Worm (Caenorhabditis elegans): ENCODE results near the gene D2045.9.

Gene D2045.9

DNA sequence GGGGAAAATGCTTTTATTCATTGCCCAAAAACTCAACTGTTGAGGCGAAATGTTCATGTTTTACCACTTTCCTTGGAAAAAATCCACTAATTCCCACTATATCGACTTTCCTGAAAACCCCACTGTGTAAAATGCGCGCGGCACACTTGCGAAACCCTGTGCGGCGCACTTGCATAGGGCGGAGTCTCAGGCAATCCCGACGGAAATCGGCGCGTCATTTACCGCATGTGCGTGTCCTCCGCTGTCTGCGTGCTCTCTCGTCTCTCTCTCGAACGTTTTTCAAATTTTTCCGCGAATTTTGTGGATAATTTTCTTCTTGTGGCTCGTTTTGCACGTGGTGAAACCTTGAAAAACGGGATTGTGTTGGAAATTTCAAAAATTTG is 13.9 kb upstream of the D2045.9 start, which contains the start of gene atx-2 (continued):
- TF ChIP-seq tra-1 (GFP tag; IDR thresholded peaks at IDR 0.05) (peak; percentile 93), saeg-2 (GFP tag; IDR thresholded peaks at IDR 0.05) (0 out of 2 replicates have a peak, but pooled peaks have one; percentile 61), F37D6.2 (tag; optimal IDR thresholded peaks at IDR 0.05) (peak; percentile 66), snpc-1.2 (GFP tag; IDR thresholded peaks at IDR 0.05) (peak; percentile 77), ctbp-1 (GFP tag; IDR thresholded peaks at IDR 0.05) (peak; percentile 79), hlh-11 (tag; optimal IDR thresholded peaks at IDR 0.05) (peak; percentile 85), zip-11 (GFP tag; IDR thresholded peaks at IDR 0.05) (0 out of 2 replicates have a peak, but pooled peaks have one; percentile 38), mxl-2 (GFP tag; conservative IDR thresholded peaks at IDR 0.05) (peak; percentile 41; the same call in 1 of the 2 replicates), ceh-20 (GFP tag; IDR thresholded peaks at IDR 0.05) (peak; percentile 92), sdz-12 (GFP tag; optimal IDR thresholded peaks at IDR 0.05) (peak; percentile 67), snpc-4 (tag; optimal IDR thresholded peaks at IDR 0.05) (no peak), lin-13 (GFP tag; optimal IDR thresholded peaks at IDR 0.05) (peak; percentile 83), vab-7 (GFP tag; IDR thresholded peaks at IDR 0.05) (peak; percentile 97), lir-3 (tag; optimal IDR thresholded peaks at IDR 0.05) (peak; percentile 11), ceh-44 (GFP tag; IDR thresholded peaks at IDR 0.05) (peak; percentile 98), lin-1 (GFP tag; IDR thresholded peaks at IDR 0.05) (peak; percentile 98), zfp-3 (GFP tag; conservative IDR thresholded peaks at IDR 0.05) (peak; percentile 80), attf-4 (tag; optimal IDR thresholded peaks at IDR 0.05) (no peak), nhr-102 (tag; optimal IDR thresholded peaks at IDR 0.05) (peak; percentile 89), madf-5 (GFP tag; IDR thresholded peaks at IDR 0.05) (peak; percentile 44 to 93; a peak in 2 of 4 replicates), rbr-2 (tag; optimal IDR thresholded peaks at IDR 0.05) (peak; percentile 86), F44E2.7 (GFP tag; IDR thresholded peaks at IDR 0.05) (peak; percentile 85), unc-62 (GFP tag; optimal IDR thresholded peaks at IDR 0.05 in 1 of 2) (no peak), unc-62 (tag; optimal IDR thresholded peaks at IDR 0.05) (no peak), Y5F2A.4 (GFP tag; optimal IDR thresholded peaks at IDR 0.05) (peak; percentile 75), cey-2 (tag; optimal IDR thresholded peaks at IDR 0.05; ENCODE audit: borderline replicate concordance, insufficient read depth) (no peak), F10B5.3 (tag; optimal IDR thresholded peaks at IDR 0.05) (peak; percentile 65), aha-1 (tag) (peak; percentile 91), daf-12 (tag; optimal IDR thresholded peaks at IDR 0.05) (no peak), zfp-2 (tag; optimal IDR thresholded peaks at IDR 0.05) (no peak), Y75B8A.6 (GFP tag; IDR thresholded peaks at IDR 0.05) (peak; percentile 71; the same call in 1 of the 2 replicates), mdl-1 (tag; optimal IDR thresholded peaks at IDR 0.05) (peak; percentile 77 to 96), egl-43 (GFP tag; IDR thresholded peaks at IDR 0.05) (peak; percentile 98), egl-27 (tag; optimal IDR thresholded peaks at IDR 0.05) (no peak), pqm-1 (tag; optimal IDR thresholded peaks at IDR 0.05) (no peak), spr-1 (tag; optimal IDR thresholded peaks at IDR 0.05) (peak; percentile 90), lin-15B (tag; optimal IDR thresholded peaks at IDR 0.05) (peak; percentile 72), ztf-7 (tag; optimal IDR thresholded peaks at IDR 0.05) (no peak), dpl-1 (GFP tag; optimal IDR thresholded peaks at IDR 0.05) (peak; percentile 71), ceh-28 (tag; optimal IDR thresholded peaks at IDR 0.05) (peak; percentile 45), ztf-11 (tag; optimal IDR thresholded peaks at IDR 0.05) (no peak), D1046.2 (GFP tag; IDR thresholded peaks at IDR 0.05) (peak; percentile 94), dmd-6 (GFP tag; IDR thresholded peaks at IDR 0.05) (peak; percentile 87), ama-1 (optimal IDR thresholded peaks at IDR 0.05) (no peak), zip-2 (tag; optimal IDR thresholded peaks at IDR 0.05) (no peak), dmd-8 (GFP tag; IDR thresholded peaks at IDR 0.05) (peak; percentile 93), daf-19 (GFP tag; conservative IDR thresholded peaks at IDR 0.05) (no peak), ces-1 (GFP tag; optimal IDR thresholded peaks at IDR 0.05) (no peak), F49E8.2 (tag; optimal IDR thresholded peaks at IDR 0.05; ENCODE audit: borderline replicate concordance) (peak; percentile 68), spr-3 (GFP tag; optimal IDR thresholded peaks at IDR 0.05) (peak; percentile 81), pha-4 (GFP tag; IDR thresholded peaks at IDR 0.05) (peak; percentile 91), pha-4 (tag; optimal IDR thresholded peaks at IDR 0.05) (no peak), zag-1 (tag; optimal IDR thresholded peaks at IDR 0.05) (no peak)

All from whole organism, L4 larva.